Worm (Caenorhabditis elegans) whole organism, L4 larva: ENCODE data around the gene Y42H9AR.1.

Experiments
- D1046.2 ChIP-seq: fragments of 200-800 bp; sonication (Bioruptor generic); IDR thresholded peaks from 2 replicates; pipeline ENCODE4 v1.3.6; 2022; ENCODE audit warnings: missing genetic modification characterization, missing compliant biosample characterization
- R02D3.7 ChIP-seq: fragments of 150-350 bp; sonication (generic microtip); optimal IDR thresholded peaks from 3 replicates; lab custom pipeline; 2014; ENCODE audit warnings: missing biosample characterization, missing genetic modification characterization
- T20F7.1 ChIP-seq: fragments of 200-800 bp; sonication (Bioruptor generic); optimal IDR thresholded peaks from 2 replicates; lab custom pipeline; 2018; ENCODE audit warnings: mild to moderate bottlenecking, missing genetic modification characterization, missing compliant biosample characterization
- T26A8.4 ChIP-seq: fragments of 200-800 bp; sonication (Bioruptor generic); IDR thresholded peaks from 2 replicates; pipeline ENCODE4 v1.3.6; 2022; ENCODE audit warnings: missing genetic modification characterization, missing compliant biosample characterization
- Y5F2A.4 ChIP-seq: fragments of 200-800 bp; sonication (Bioruptor generic); optimal IDR thresholded peaks from 2 replicates; lab custom pipeline; 2018; ENCODE audit warnings: mild to moderate bottlenecking, missing genetic modification characterization, missing compliant biosample characterization
- aha-1 ChIP-seq: fragments of 150-350 bp; peaks from one replicate; lab custom pipeline; 2014; ENCODE audit warnings: missing biosample characterization, missing genetic modification characterization
- ama-1 ChIP-seq: fragments of 150-350 bp; optimal IDR thresholded peaks from 2 replicates; lab custom pipeline; 2014; ENCODE audit warnings: inconsistent platforms, mixed read lengths
- arid-1 ChIP-seq: fragments of 200-800 bp; sonication (Bioruptor generic); conservative IDR thresholded peaks from 2 replicates; pipeline ENCODE4 v1.3.6; 2022; ENCODE audit warnings: missing genetic modification reagents, missing genetic modification characterization, missing compliant biosample characterization
- ceh-20 ChIP-seq: fragments of 200-800 bp; sonication (Bioruptor generic); IDR thresholded peaks from 2 replicates; pipeline ENCODE4 v1.3.6; 2022; ENCODE audit warnings: missing genetic modification reagents, missing genetic modification characterization, missing compliant biosample characterization
- ceh-28 ChIP-seq: fragments of 150-350 bp; optimal IDR thresholded peaks from 2 replicates; lab custom pipeline; 2014; ENCODE audit warnings: missing biosample characterization, missing genetic modification reagents, missing genetic modification characterization
- ceh-82 ChIP-seq: sonication (generic microtip); optimal IDR thresholded peaks from 2 replicates; lab custom pipeline; 2017; ENCODE audit warnings: missing biosample characterization, missing genetic modification characterization
- ctbp-1 ChIP-seq: fragments of 200-800 bp; sonication (Bioruptor generic); IDR thresholded peaks from 2 replicates; pipeline ENCODE4 v1.3.6; 2022; ENCODE audit warnings: missing genetic modification reagents, missing genetic modification characterization, missing compliant biosample characterization
- daf-8 ChIP-seq: fragments of 200-800 bp; sonication (Bioruptor generic); IDR thresholded peaks from 2 replicates; pipeline ENCODE4 v1.3.6; 2022; ENCODE audit warnings: missing genetic modification characterization, missing compliant biosample characterization
- dmd-6 ChIP-seq: fragments of 200-800 bp; sonication (Bioruptor generic); IDR thresholded peaks from 2 replicates; pipeline ENCODE4 v1.3.6; 2022; ENCODE audit warnings: missing genetic modification reagents, missing genetic modification characterization, missing compliant biosample characterization
- dmd-9 ChIP-seq: fragments of 200-800 bp; sonication (Bioruptor generic); IDR thresholded peaks from 2 replicates; pipeline ENCODE4 v1.3.6; 2022; ENCODE audit warnings: missing genetic modification reagents, missing genetic modification characterization, missing compliant biosample characterization
- duxl-1 ChIP-seq: sonication (generic microtip); optimal IDR thresholded peaks from 2 replicates; lab custom pipeline; 2016; ENCODE audit warnings: mild to moderate bottlenecking, missing genetic modification characterization, moderate library complexity, missing compliant biosample characterization; ENCODE audit not compliant: poor library complexity
- egl-43 ChIP-seq: fragments of 200-800 bp; sonication (Bioruptor generic); IDR thresholded peaks from 2 replicates; pipeline ENCODE4 v1.3.6; 2022; ENCODE audit warnings: missing genetic modification reagents, missing genetic modification characterization, missing compliant biosample characterization
- fkh-10 ChIP-seq: fragments of 150-350 bp; optimal IDR thresholded peaks from 2 replicates; lab custom pipeline; 2014; ENCODE audit warnings: missing biosample characterization, missing genetic modification reagents, missing genetic modification characterization
- gei-8 ChIP-seq: fragments of 200-800 bp; sonication (Bioruptor generic); optimal IDR thresholded peaks from 2 replicates; lab custom pipeline; 2018; ENCODE audit warnings: mild to moderate bottlenecking, missing genetic modification characterization, missing compliant biosample characterization
- hlh-11 ChIP-seq: fragments of 200-800 bp; sonication (Bioruptor generic); optimal IDR thresholded peaks from 2 replicates; lab custom pipeline; 2018; ENCODE audit warnings: mild to moderate bottlenecking, missing genetic modification characterization, missing compliant biosample characterization
- lin-13 ChIP-seq: fragments of 150-350 bp; optimal IDR thresholded peaks from 2 replicates; lab custom pipeline; 2014; ENCODE audit warnings: missing biosample characterization, missing genetic modification reagents, missing genetic modification characterization
- lin-29 ChIP-seq: fragments of 200-800 bp; sonication (Bioruptor generic); IDR thresholded peaks from 2 replicates; pipeline ENCODE4 v1.3.6; 2022; ENCODE audit warnings: missing genetic modification reagents, missing genetic modification characterization, missing compliant biosample characterization
- lin-39 ChIP-seq: fragments of 150-350 bp; optimal IDR thresholded peaks from 2 replicates; lab custom pipeline; 2014; ENCODE audit warnings: missing biosample characterization, missing genetic modification reagents, missing genetic modification characterization
- lir-3 ChIP-seq: sonication (generic microtip); optimal IDR thresholded peaks from 2 replicates; lab custom pipeline; 2016; ENCODE audit warnings: mild to moderate bottlenecking, missing genetic modification characterization, missing compliant biosample characterization
- lsy-2 ChIP-seq, 2 experiments: fragments of 150-350 bp in 1 of 2; sonication (generic microtip) in 1 of 2; optimal IDR thresholded peaks; 2 replicates each; lab custom pipeline; 2014 to 2017; ENCODE audit warnings: missing biosample characterization in 2 of 2, missing genetic modification characterization in 2 of 2
- mdl-1 ChIP-seq, 2 experiments: fragments of 150-350 bp in 1 of 2; sonication (generic microtip) in 1 of 2; optimal IDR thresholded peaks; 2 replicates each; lab custom pipeline; 2014 to 2017; ENCODE audit warnings: missing biosample characterization in 2 of 2, missing genetic modification characterization in 2 of 2
- mdt-29 ChIP-seq: fragments of 200-800 bp; sonication (Bioruptor generic); IDR thresholded peaks from 2 replicates; pipeline ENCODE4 v1.3.6; 2022; ENCODE audit warnings: missing genetic modification reagents, missing genetic modification characterization, missing compliant biosample characterization
- mep-1 ChIP-seq: fragments of 150-350 bp; sonication (generic microtip); optimal IDR thresholded peaks from 3 replicates; lab custom pipeline; 2014; ENCODE audit warnings: missing biosample characterization, missing genetic modification characterization
- mes-2 ChIP-seq: sonication (generic microtip); optimal IDR thresholded peaks from 2 replicates; lab custom pipeline; 2016; ENCODE audit warnings: missing genotype, mild to moderate bottlenecking, missing genetic modification characterization, missing compliant biosample characterization; ENCODE audit not compliant: poor library complexity, severe bottlenecking
- mxl-3 ChIP-seq: fragments of 200-800 bp; sonication (Bioruptor generic); optimal IDR thresholded peaks from 2 replicates; lab custom pipeline; 2018; ENCODE audit warnings: mild to moderate bottlenecking, missing genetic modification characterization, missing compliant biosample characterization
- nhr-25 ChIP-seq: sonication (generic microtip); optimal IDR thresholded peaks from 2 replicates; lab custom pipeline; 2017; ENCODE audit warnings: missing genetic modification characterization, mild to moderate bottlenecking, missing compliant biosample characterization, antibody characterized with exemption, moderate library complexity, borderline replicate concordance; ENCODE audit not compliant: insufficient read depth
- nhr-41 ChIP-seq: fragments of 200-800 bp; sonication (Bioruptor generic); IDR thresholded peaks from 2 replicates; pipeline ENCODE4 v1.3.6; 2022; ENCODE audit warnings: missing genetic modification reagents, missing genetic modification characterization, missing compliant biosample characterization
- nhr-48 ChIP-seq: sonication (generic microtip); optimal IDR thresholded peaks from 2 replicates; lab custom pipeline; 2016; ENCODE audit warnings: mild to moderate bottlenecking, missing genetic modification characterization, missing compliant biosample characterization
- pha-4 ChIP-seq, 2 experiments: fragments of 150-350 bp in 1 of 2; fragments of 200-800 bp in 1 of 2; sonication (Bioruptor generic) in 1 of 2; IDR thresholded peaks in 1 of 2; optimal IDR thresholded peaks in 1 of 2; 2 replicates each; pipeline versions ENCODE4 v1.3.6 to Lab custom; 2014 to 2022; ENCODE audit warnings: missing genetic modification characterization in 2 of 2, missing genetic modification reagents in 2 of 2, missing biosample characterization in 1 of 2, missing compliant biosample characterization in 1 of 2
- pqm-1 ChIP-seq: sonication (generic microtip); optimal IDR thresholded peaks from 2 replicates; lab custom pipeline; 2017; ENCODE audit warnings: missing biosample characterization, missing genetic modification characterization
- rbr-2 ChIP-seq: sonication (generic microtip); optimal IDR thresholded peaks from 2 replicates; lab custom pipeline; 2016; ENCODE audit warnings: missing genotype, missing genetic modification characterization, missing compliant biosample characterization
- saeg-2 ChIP-seq: fragments of 200-800 bp; sonication (Bioruptor generic); IDR thresholded peaks from 2 replicates; pipeline ENCODE4 v1.3.6; 2022; ENCODE audit warnings: missing genetic modification reagents, missing genetic modification characterization, missing compliant biosample characterization
- snpc-1.2 ChIP-seq: fragments of 200-800 bp; sonication (Bioruptor generic); IDR thresholded peaks from 2 replicates; pipeline ENCODE4 v1.3.6; 2022; ENCODE audit warnings: missing genetic modification reagents, missing genetic modification characterization, missing compliant biosample characterization
- spr-1 ChIP-seq: sonication (generic microtip); optimal IDR thresholded peaks from 2 replicates; lab custom pipeline; 2016; ENCODE audit warnings: mild to moderate bottlenecking, missing genetic modification characterization, missing compliant biosample characterization
- tra-1 ChIP-seq: fragments of 200-800 bp; sonication (Bioruptor generic); IDR thresholded peaks from 2 replicates; pipeline ENCODE4 v1.3.6; 2022; ENCODE audit warnings: missing genetic modification reagents, missing genetic modification characterization, missing compliant biosample characterization
- unc-39 ChIP-seq: sonication (generic microtip); optimal IDR thresholded peaks from 2 replicates; lab custom pipeline; 2017; ENCODE audit warnings: missing biosample characterization, missing genetic modification characterization
- unc-62 ChIP-seq, 3 experiments: fragments of 150-350 bp in 1 of 3; sonication (generic microtip); optimal IDR thresholded peaks in 2 of 3; peaks in 1 of 3; 1 replicate in 1 of 3; 2 replicates in 2 of 3; lab custom pipeline; 2014 to 2017; ENCODE audit warnings: missing biosample characterization in 3 of 3, missing genetic modification characterization in 3 of 3, missing genetic modification reagents in 3 of 3, missing genotype in 1 of 3
- zfp-3 ChIP-seq: fragments of 200-800 bp; sonication (Bioruptor generic); conservative IDR thresholded peaks from 2 replicates; pipeline ENCODE4 v1.3.6; 2022; ENCODE audit warnings: missing genetic modification reagents, missing genetic modification characterization, missing compliant biosample characterization

Y42H9AR.1 gene

DNA sequence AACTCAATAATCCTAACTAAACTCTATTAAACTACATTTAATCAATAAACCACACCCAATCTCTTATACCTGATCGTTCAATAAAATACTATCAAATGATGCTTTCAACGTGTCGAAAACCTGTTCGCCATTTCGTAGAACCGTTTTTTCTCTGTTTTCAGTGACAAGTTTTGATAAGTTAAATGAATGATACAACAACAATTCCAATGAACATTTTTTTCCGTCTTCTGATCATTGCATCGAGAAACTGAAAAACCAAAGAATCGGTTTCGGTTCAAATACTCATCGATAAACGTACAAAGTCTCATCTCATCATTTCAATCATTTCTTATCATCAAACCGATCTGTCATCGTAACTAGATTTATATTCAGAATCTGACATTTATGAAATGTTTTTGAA lies 10.0 kb upstream of the Y42H9AR.1 start:
- TF ChIP-seq unc-62 (GFP tag; optimal IDR thresholded peaks at IDR 0.05 in 1 of 2; lab: Kevin White, UChicago) (peak in 1 of 2 experiments; percentile 81), unc-62 (tag; optimal IDR thresholded peaks at IDR 0.05; lab: Kevin White, UChicago) (no peak), nhr-25 (tag; lab: Kevin White, UChicago) (no peak), nhr-41 (GFP tag; lab: Robert Waterston, UW) (no peak), ceh-28 (no peak), hlh-11 (tag; lab: Kevin White, UChicago) (no peak), dmd-6 (GFP tag; lab: Robert Waterston, UW) (peak; percentile 59; the same call in 1 of the 2 replicates), R02D3.7 (tag; lab: Kevin White, UChicago) (no peak), mdt-29 (GFP tag; lab: Robert Waterston, UW) (no peak), nhr-48 (tag; lab: Kevin White, UChicago) (peak; percentile 9), Y5F2A.4 (GFP tag; lab: Kevin White, UChicago) (no peak), unc-39 (tag; lab: Kevin White, UChicago) (no peak), mxl-3 (GFP tag; lab: Kevin White, UChicago) (peak; percentile 73), lin-39 (tag; lab: Kevin White, UChicago) (no peak), zfp-3 (GFP tag; lab: Robert Waterston, UW) (no peak), lsy-2 (tag; optimal IDR thresholded peaks at IDR 0.05; lab: Kevin White, UChicago) (no peak), rbr-2 (tag; lab: Kevin White, UChicago) (no peak)

DNA sequence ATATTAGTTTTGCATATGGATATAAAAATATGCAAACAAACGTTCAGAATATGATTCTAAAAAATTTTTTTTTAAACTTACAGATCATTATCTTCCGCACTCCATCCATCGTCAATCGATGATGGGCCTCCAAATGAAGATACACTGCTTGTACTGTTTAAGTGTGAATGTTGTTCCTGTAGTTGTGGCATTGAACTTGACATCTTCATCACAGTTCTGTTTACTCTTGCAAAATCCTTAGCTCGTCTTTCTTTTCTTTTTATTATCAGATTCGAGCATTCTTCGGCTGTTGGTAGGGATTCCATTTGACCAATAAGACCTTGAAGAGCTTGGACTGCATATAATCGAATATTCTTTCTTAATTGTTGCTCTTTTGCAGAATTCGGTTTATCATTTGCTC lies 8.1 kb upstream of the Y42H9AR.1 start:
- TF ChIP-seq unc-62 (GFP tag; optimal IDR thresholded peaks at IDR 0.05 in 1 of 2; lab: Kevin White, UChicago), result peak in 1 of 2 experiments; percentile 94
- no peak for TF ChIP-seq unc-62 (tag; optimal IDR thresholded peaks at IDR 0.05; lab: Kevin White, UChicago)
- no peak for TF ChIP-seq fkh-10 (GFP tag; lab: Kevin White, UChicago)
- TF ChIP-seq dmd-9 (GFP tag; lab: Robert Waterston, UW), result no peak
- no peak for TF ChIP-seq mxl-3 (GFP tag; lab: Kevin White, UChicago)

DNA sequence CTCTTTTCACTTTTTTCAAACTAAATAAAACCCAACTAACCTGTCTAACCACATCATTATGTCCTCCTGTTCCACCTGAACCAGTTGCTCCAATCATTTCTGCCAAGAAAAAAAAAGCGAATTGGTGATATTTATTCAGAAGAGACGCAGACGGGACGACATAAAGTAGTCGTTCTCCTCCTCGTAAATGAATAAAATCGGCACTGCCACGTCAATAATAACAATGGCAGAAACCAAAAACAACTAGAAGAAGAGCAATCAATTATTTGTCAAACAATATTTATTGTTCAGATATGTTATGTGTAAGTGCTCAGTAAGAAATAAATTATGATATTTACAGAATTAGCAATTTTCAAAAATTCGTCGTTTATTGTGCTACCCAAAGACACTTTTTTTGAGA lies 5.7 kb upstream of the Y42H9AR.1 start, which contains the start of gene rabs-5:
rabs-5 (minus strand) TSS at position 101 of the 400 bp plus-strand sequence.
- TF ChIP-seq daf-8 (no peak), pha-4 (GFP tag; IDR thresholded peaks at IDR 0.05; lab: Robert Waterston, UW) (no peak), pha-4 (tag; optimal IDR thresholded peaks at IDR 0.05; lab: Kevin White, UChicago) (no peak), spr-1 (tag; lab: Kevin White, UChicago) (no peak), gei-8 (GFP tag; lab: Kevin White, UChicago) (no peak), T20F7.1 (no peak), ama-1 (no peak), duxl-1 (tag; lab: Kevin White, UChicago) (no peak), arid-1 (GFP tag; lab: Robert Waterston, UW) (no peak), egl-43 (no peak), Y5F2A.4 (GFP tag; lab: Kevin White, UChicago) (no peak), mdl-1 (tag; optimal IDR thresholded peaks at IDR 0.05; lab: Kevin White, UChicago) (no peak)
- TF ChIP-seq, all 104 proteins: peak for 0

DNA sequence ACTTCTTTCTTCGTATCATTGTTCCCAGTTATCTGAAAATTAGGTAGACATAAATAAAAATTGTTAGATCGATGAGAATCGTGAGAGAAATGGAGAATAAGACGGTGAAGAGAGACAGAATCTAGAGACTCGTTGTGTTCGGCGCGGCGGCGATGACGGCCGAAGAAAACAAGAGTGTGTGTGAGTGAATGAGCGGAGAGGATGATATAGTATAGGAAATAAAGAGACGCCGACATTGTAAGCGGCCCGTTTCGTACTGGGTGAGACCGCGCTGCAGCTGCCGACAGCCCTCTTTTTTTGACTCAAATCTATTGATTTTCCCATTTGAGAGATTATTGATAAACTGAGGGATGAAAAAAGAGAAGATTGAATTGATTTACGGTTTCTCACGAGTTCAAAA lies 1.0 kb upstream of the Y42H9AR.1 start, which contains the start of gene Y42H9AR.4:
Y42H9AR.4 (minus strand) TSS at position 32 of the 400 bp plus-strand sequence.
- TF ChIP-seq mep-1, result peak; percentile 43
- no peak for TF ChIP-seq snpc-1.2
- no peak for TF ChIP-seq ceh-20 (GFP tag; lab: Robert Waterston, UW)
- no peak for TF ChIP-seq ceh-82
- TF ChIP-seq lin-29 (GFP tag; lab: Robert Waterston, UW), result no peak
- TF ChIP-seq T20F7.1, result no peak
- TF ChIP-seq lin-13 (GFP tag; lab: Kevin White, UChicago), result no peak
- no peak for TF ChIP-seq D1046.2 (GFP tag; lab: Robert Waterston, UW)
- no peak for TF ChIP-seq pqm-1 (tag; lab: Kevin White, UChicago)
- no peak for TF ChIP-seq tra-1 (GFP tag; lab: Robert Waterston, UW)
- peak; percentile 59 for TF ChIP-seq mes-2 (tag; lab: Kevin White, UChicago)
- TF ChIP-seq ceh-28, result no peak
- no peak for TF ChIP-seq duxl-1 (tag; lab: Kevin White, UChicago)
- TF ChIP-seq pha-4 (GFP tag; IDR thresholded peaks at IDR 0.05; lab: Robert Waterston, UW), result no peak
- no peak for TF ChIP-seq pha-4 (tag; optimal IDR thresholded peaks at IDR 0.05; lab: Kevin White, UChicago)
- TF ChIP-seq arid-1 (GFP tag; lab: Robert Waterston, UW), result 0 out of 2 replicates have a peak, but pooled peaks have one; percentile 4
- TF ChIP-seq lir-3 (tag; lab: Kevin White, UChicago), result no peak
- no peak for TF ChIP-seq aha-1 (tag; lab: Kevin White, UChicago)
- no peak for TF ChIP-seq saeg-2
- peak; percentile 33; the same call in 1 of the 2 replicates for TF ChIP-seq ctbp-1 (GFP tag; lab: Robert Waterston, UW)
- TF ChIP-seq T26A8.4 (GFP tag; lab: Robert Waterston, UW), result no peak
